Fruit fly (Drosophila melanogaster): ENCODE results near the gene CG10300.

dm6 chr3R:23732533-23732932 is 21.2 kb downstream of the CG10300 start:
- TF ChIP-seq CG15710 (tag; optimal IDR thresholded peaks at IDR 0.05) (no peak), CG17806 (tag; optimal IDR thresholded peaks at IDR 0.05) (no peak), Snoo (tag; optimal IDR thresholded peaks at IDR 0.05) (no peak), CG8159 (tag; optimal IDR thresholded peaks at IDR 0.05) (no peak), CG32121 (GFP tag; IDR thresholded peaks at IDR 0.05) (no peak), D1 (tag; optimal IDR thresholded peaks at IDR 0.05) (no peak), Ets98B (GFP tag; IDR thresholded peaks at IDR 0.05) (no peak), CG14655 (GFP tag; optimal IDR thresholded peaks at IDR 0.05) (no peak), rn (GFP tag; IDR thresholded peaks at IDR 0.05) (no peak), CG13204 (GFP tag; optimal IDR thresholded peaks at IDR 0.05) (no peak), Pif1A (GFP tag; optimal IDR thresholded peaks at IDR 0.05) (no peak), Pif1B (GFP tag; optimal IDR thresholded peaks at IDR 0.05) (no peak)

Data from whole organism, pupa.